Fruit fly (Drosophila melanogaster) whole organism, wandering third instar larva: Measurements from ENCODE around the gene CG43658.

Source experiments
- Abd-B ChIP-seq: fragments of >200 bp; optimal IDR thresholded peaks from 2 replicates; lab custom pipeline; 2017; ENCODE audit warnings: missing biosample characterization, missing genetic modification characterization
- CrebA ChIP-seq: fragments of 200-800 bp; sonication (Bioruptor generic); optimal IDR thresholded peaks from 2 replicates; lab custom pipeline; 2016; ENCODE audit warnings: missing biosample characterization, mild to moderate bottlenecking, missing genetic modification characterization, borderline replicate concordance
- Dif ChIP-seq: fragments of 200-275, 200-300 bp; sonication (Bioruptor generic); optimal IDR thresholded peaks from 2 replicates; lab custom pipeline; 2018; ENCODE audit warnings: missing biosample characterization, missing genetic modification characterization; ENCODE audit not compliant: partially characterized antibody
- Hnf4 ChIP-seq: fragments of 200-800 bp; sonication (Bioruptor generic); optimal IDR thresholded peaks from 2 replicates; lab custom pipeline; 2016; ENCODE audit warnings: missing biosample characterization, mild to moderate bottlenecking, missing genetic modification characterization
- OdsH ChIP-seq: fragments of 200-800 bp; sonication (Bioruptor generic); optimal IDR thresholded peaks from 2 replicates; lab custom pipeline; 2016; ENCODE audit warnings: missing biosample characterization, mild to moderate bottlenecking, missing genetic modification characterization
- dl ChIP-seq, 2 experiments: fragments of 175-275, 200-275 bp in 1 of 2; fragments of 200-275 bp in 1 of 2; sonication (Bioruptor generic); optimal IDR thresholded peaks; lab custom pipeline; 2018; ENCODE audit warnings: mild to moderate bottlenecking in 2 of 2, missing biosample characterization in 2 of 2, missing genetic modification characterization in 2 of 2, moderate library complexity in 2 of 2; ENCODE audit not compliant: partially characterized antibody in 2 of 2, insufficient read depth in 1 of 2
- ey ChIP-seq: fragments of 200-800 bp; sonication (Bioruptor generic); optimal IDR thresholded peaks from 2 replicates; lab custom pipeline; 2016; ENCODE audit warnings: missing biosample characterization, missing genetic modification characterization
- foxo ChIP-seq, 2 experiments: fragments of 200-800 bp; sonication (Bioruptor generic); optimal IDR thresholded peaks; 2 replicates in 1 of 2; 3 replicates in 1 of 2; lab custom pipeline; 2016 to 2017; ENCODE audit warnings: missing biosample characterization in 2 of 2, missing genetic modification characterization in 2 of 2
- fru ChIP-seq: fragments of 200-800 bp; sonication (Bioruptor generic); optimal IDR thresholded peaks from 3 replicates; lab custom pipeline; 2016; ENCODE audit warnings: missing biosample characterization, mild to moderate bottlenecking, missing genetic modification characterization
- h ChIP-seq: fragments of 200-800 bp; sonication (Bioruptor generic); optimal IDR thresholded peaks from 3 replicates; lab custom pipeline; 2016; ENCODE audit warnings: missing biosample characterization, mild to moderate bottlenecking, missing genetic modification characterization
- pan ChIP-seq: fragments of >200 bp; optimal IDR thresholded peaks from 2 replicates; lab custom pipeline; 2017
- rgr ChIP-seq: fragments of 200-800 bp; sonication (Bioruptor generic); optimal IDR thresholded peaks from 3 replicates; lab custom pipeline; 2016; ENCODE audit warnings: missing biosample characterization, mild to moderate bottlenecking, missing genetic modification characterization
- tai ChIP-seq: sonication (Bioruptor generic); optimal IDR thresholded peaks from 2 replicates; lab custom pipeline; 2016; ENCODE audit warnings: missing biosample characterization, missing genetic modification characterization

dm6 chrX:17561130-17561942 is at the start of gene CG43658:
- TF ChIP-seq Abd-B (GFP tag; lab: Kevin White, UChicago) (no peak), CrebA (GFP tag; lab: Kevin White, UChicago) (peak; percentile 48), fru (GFP tag; lab: Kevin White, UChicago) (peak; percentile 92), Hnf4 (GFP tag; lab: Kevin White, UChicago) (peak; percentile 56), ey (peak; percentile 85), h (GFP tag; lab: Kevin White, UChicago) (peak; percentile 90), OdsH (GFP tag; lab: Kevin White, UChicago) (peak; percentile 90), rgr (GFP tag; lab: Kevin White, UChicago) (peak; percentile 86), foxo (GFP tag; optimal IDR thresholded peaks at IDR 0.05; lab: Kevin White, UChicago) (peak; percentile 8 to 92), Dif (GFP tag; lab: Kevin White, UChicago) (peak; percentile 53), pan (lab: Kevin White, UChicago) (no peak), tai (GFP tag; lab: Kevin White, UChicago) (no peak), dl (GFP tag; optimal IDR thresholded peaks at IDR 0.05; lab: Kevin White, UChicago; ENCODE audit: insufficient read depth in 1 of 2, partially characterized antibody in 2 of 2) (peak; percentile 61 to 62)
